Worm (Caenorhabditis elegans): ENCODE measurements around the gene C14A4.6.

- TF ChIP-seq lin-11 (tag; optimal IDR thresholded peaks at IDR 0.05) (no peak), F13H6.1 (tag; optimal IDR thresholded peaks at IDR 0.05) (no peak), elt-2 (tag; optimal IDR thresholded peaks at IDR 0.05) (no peak), ama-1 (optimal IDR thresholded peaks at IDR 0.05) (no peak), madf-2 (tag; optimal IDR thresholded peaks at IDR 0.05) (no peak), ttx-3 (tag; optimal IDR thresholded peaks at IDR 0.05) (no peak), hlh-13 (GFP tag; optimal IDR thresholded peaks at IDR 0.05) (no peak), nhr-11 (tag; optimal IDR thresholded peaks at IDR 0.05) (no peak), pha-4 (tag; optimal IDR thresholded peaks at IDR 0.05) (no peak)
Measured at ce11 chrII:10550173-10550572, 44.4 kb downstream of the C14A4.6 start.

All from whole organism, late embryonic.